Worm (Caenorhabditis elegans) whole organism, midembryonic: ENCODE results near the gene ZK616.2.
"Not testable (repeated sequence)": the region's sequence is repeated elsewhere in the genome, so short reads cannot be mapped to it uniquely, and the experiment has no call there.

Experiments used
- T22C8.4 ChIP-seq: fragments of 200-800 bp; sonication (Bioruptor generic); IDR thresholded peaks from 2 replicates; pipeline ENCODE4 v1.3.6; 2022; ENCODE audit warnings: missing genetic modification characterization, missing compliant biosample characterization
- cog-1 ChIP-seq: sonication (generic microtip); optimal IDR thresholded peaks from 2 replicates; lab custom pipeline; 2016; ENCODE audit warnings: missing genetic modification characterization, missing compliant biosample characterization
- flt-1 ChIP-seq: fragments of 200-800 bp; sonication (Bioruptor generic); IDR thresholded peaks from 2 replicates; pipeline ENCODE4 v1.3.6; 2022; ENCODE audit warnings: missing genetic modification characterization, missing compliant biosample characterization
- klf-2 ChIP-seq: fragments of 200-800 bp; sonication (Bioruptor generic); conservative IDR thresholded peaks from 2 replicates; pipeline ENCODE4 v1.3.6; 2022; ENCODE audit warnings: missing genetic modification reagents, missing genetic modification characterization, missing compliant biosample characterization
- med-1 ChIP-seq: sonication (generic microtip); optimal IDR thresholded peaks from 2 replicates; lab custom pipeline; 2017; ENCODE audit warnings: missing genetic modification characterization, mild to moderate bottlenecking, missing compliant biosample characterization, antibody characterized with exemption, missing genetic modification reagents; ENCODE audit not compliant: insufficient read depth
- ref-1 ChIP-seq: fragments of 200-800 bp; sonication (Bioruptor generic); conservative IDR thresholded peaks from 2 replicates; pipeline ENCODE4 v1.3.6; 2022; ENCODE audit warnings: missing genetic modification reagents, missing genetic modification characterization, missing compliant biosample characterization
- tab-1 ChIP-seq: fragments of 200-800 bp; sonication (Bioruptor generic); IDR thresholded peaks from 2 replicates; pipeline ENCODE4 v1.3.6; 2022; ENCODE audit warnings: missing genetic modification characterization, missing compliant biosample characterization
- ztf-23 ChIP-seq: fragments of 200-800 bp; sonication (Bioruptor generic); IDR thresholded peaks from 2 replicates; pipeline ENCODE4 v1.3.6; 2022; ENCODE audit warnings: missing genetic modification reagents, missing genetic modification characterization, missing compliant biosample characterization
- ztf-29 ChIP-seq: fragments of 200-800 bp; sonication (Bioruptor generic); IDR thresholded peaks from 2 replicates; pipeline ENCODE4 v1.3.6; 2022; ENCODE audit warnings: missing genetic modification reagents, missing genetic modification characterization, missing compliant biosample characterization

ZK616.2 gene

ce11 chrIV:5397539-5397938 is at the start of gene ZK616.2:
Gene ZK616.2 (plus strand): TSS chrIV:5397839.
- TF ChIP-seq ztf-23 (GFP tag; lab: Robert Waterston, UW), result no peak

ce11 chrIV:5350480-5351193 is 47.0 kb upstream of the ZK616.2 start, which contains the start of gene gba-4:
Gene gba-4 (minus strand): TSS chrIV:5350897.
- TF ChIP-seq klf-2, ref-1, T22C8.4 (GFP tag; lab: Robert Waterston, UW): not testable (repeated sequence)

DNA sequence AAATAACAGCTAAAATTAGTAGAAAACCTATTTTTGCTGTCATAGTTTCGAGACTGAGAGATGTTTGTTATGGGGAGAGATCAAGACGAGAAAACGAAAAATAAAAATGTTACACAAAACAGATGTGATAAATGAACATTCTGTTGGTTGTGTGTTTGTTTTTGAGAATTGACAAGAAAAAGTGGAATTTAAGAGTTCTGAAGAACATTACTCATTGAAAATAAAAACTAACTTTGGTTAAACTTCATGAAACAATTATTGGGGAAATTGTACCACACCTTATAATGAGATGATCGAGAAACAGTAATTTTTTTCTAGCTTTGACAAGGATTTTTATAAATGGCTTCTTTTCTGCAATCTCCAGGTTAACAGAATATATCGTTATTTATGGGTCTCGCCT is 44.3 kb upstream of the ZK616.2 start, which contains the start of gene Y4C6B.7:
TSS of gene Y4C6B.7 (minus strand) at position 101 of the 400 bp plus-strand sequence.
- TF ChIP-seq cog-1 (tag; lab: Kevin White, UChicago), result no peak
- TF ChIP-seq ref-1 (GFP tag; lab: Robert Waterston, UW), result no peak
- TF ChIP-seq tab-1 (GFP tag; lab: Robert Waterston, UW), result no peak
- no peak for TF ChIP-seq ztf-29 (GFP tag; lab: Robert Waterston, UW)
- no peak for TF ChIP-seq T22C8.4 (GFP tag; lab: Robert Waterston, UW)
- TF ChIP-seq klf-2 (GFP tag; lab: Robert Waterston, UW), result no peak
- TF ChIP-seq flt-1, result no peak
- TF ChIP-seq ztf-23 (GFP tag; lab: Robert Waterston, UW), result no peak
- TF ChIP-seq med-1 (GFP tag; lab: Kevin White, UChicago), result no peak

DNA sequence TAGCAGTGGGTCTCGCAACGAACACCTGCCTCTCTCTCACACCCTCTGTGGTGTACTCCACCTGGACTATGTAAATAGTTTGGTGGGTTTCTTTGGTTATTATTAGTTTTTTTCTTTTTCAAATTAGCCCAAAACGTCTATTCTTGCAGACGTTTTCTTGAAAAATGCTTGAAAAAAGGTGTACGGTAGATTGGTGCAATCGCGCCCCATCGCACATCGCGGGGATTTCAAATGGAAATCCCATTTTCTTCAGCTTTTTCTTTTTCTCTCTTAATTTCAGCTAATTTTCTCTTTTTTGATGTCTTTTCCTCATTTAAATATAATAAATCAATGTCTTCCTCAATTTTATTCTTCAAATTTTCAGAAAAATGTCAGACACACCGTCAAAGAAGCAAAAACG is 43.5 kb upstream of the ZK616.2 start, which contains the start of gene Y4C6B.1:
TSS of gene Y4C6B.1 (plus strand) at position 365 of the 400 bp plus-strand sequence.
- TF ChIP-seq cog-1 (tag; lab: Kevin White, UChicago), result no peak
- no peak for TF ChIP-seq ref-1 (GFP tag; lab: Robert Waterston, UW)
- TF ChIP-seq med-1 (GFP tag; lab: Kevin White, UChicago), result no peak
- no peak for TF ChIP-seq flt-1
- no peak for TF ChIP-seq tab-1 (GFP tag; lab: Robert Waterston, UW)
- no peak for TF ChIP-seq T22C8.4 (GFP tag; lab: Robert Waterston, UW)
- TF ChIP-seq klf-2 (GFP tag; lab: Robert Waterston, UW), result no peak
- TF ChIP-seq ztf-29 (GFP tag; lab: Robert Waterston, UW), result no peak
- no peak for TF ChIP-seq ztf-23 (GFP tag; lab: Robert Waterston, UW)

ce11 chrIV:5354564-5354963 is 43.1 kb upstream of the ZK616.2 start:
- no peak for TF ChIP-seq flt-1
- no peak for TF ChIP-seq ztf-29 (GFP tag; lab: Robert Waterston, UW)
- TF ChIP-seq klf-2 (GFP tag; lab: Robert Waterston, UW), result no peak
- no peak for TF ChIP-seq med-1 (GFP tag; lab: Kevin White, UChicago)
- TF ChIP-seq cog-1 (tag; lab: Kevin White, UChicago), result no peak
- no peak for TF ChIP-seq tab-1 (GFP tag; lab: Robert Waterston, UW)

DNA sequence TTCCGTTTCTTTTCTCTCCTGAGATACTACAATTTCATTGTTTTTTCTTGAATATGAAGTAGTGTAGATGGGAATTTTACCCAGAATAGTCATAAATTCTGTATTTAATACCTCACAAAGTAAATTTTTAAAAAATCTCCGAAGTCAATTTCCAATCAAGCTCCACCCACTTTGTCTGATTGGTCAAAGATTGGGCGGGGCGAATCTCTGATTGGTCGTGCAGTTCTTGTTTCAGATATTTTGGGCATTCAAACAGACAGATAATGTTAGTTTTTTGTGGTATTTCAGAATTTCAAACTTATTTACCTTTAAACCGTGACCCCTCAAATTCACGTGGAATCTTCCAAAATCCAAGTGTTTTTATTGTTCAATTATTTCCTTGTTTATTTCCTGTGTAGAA is 37.1 kb upstream of the ZK616.2 start, which contains the start of gene F41H10.5:
TSS of gene F41H10.5 (plus strand) at position 375 of the 400 bp plus-strand sequence.
- TF ChIP-seq med-1 (GFP tag; lab: Kevin White, UChicago) (no peak), flt-1 (no peak), cog-1 (tag; lab: Kevin White, UChicago) (no peak)

DNA sequence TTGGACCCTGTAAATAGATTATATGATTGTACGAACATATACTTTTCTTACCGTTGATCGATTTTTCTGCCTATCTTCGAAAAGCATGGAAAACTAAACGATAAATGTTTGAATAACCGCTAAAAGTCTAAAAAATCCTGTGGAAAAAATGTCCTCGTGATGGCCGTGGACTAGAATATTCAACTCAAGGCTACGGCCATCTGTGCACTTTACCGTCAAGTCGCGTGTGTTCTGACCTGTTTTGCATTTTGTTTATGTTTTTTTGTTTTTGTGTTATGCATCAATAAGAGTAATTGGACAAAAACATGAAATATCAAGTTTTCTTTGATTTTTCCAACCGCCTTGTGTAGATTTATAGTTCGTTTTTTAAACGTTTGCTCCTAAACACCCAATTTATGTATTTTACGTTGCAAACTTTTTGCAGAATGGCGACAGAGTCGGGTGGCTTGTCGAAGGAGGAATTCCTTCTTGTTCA is 33.5 kb upstream of the ZK616.2 start, which contains the start of the genes hda-6 and F41H10.4:
TSS of gene hda-6 (minus strand) at position 172 of the 475 bp plus-strand sequence.
TSS of gene F41H10.4 (plus strand) at position 425 of the 475 bp plus-strand sequence.
- no peak for TF ChIP-seq ztf-23 (GFP tag; lab: Robert Waterston, UW)
- no peak for TF ChIP-seq klf-2 (GFP tag; lab: Robert Waterston, UW)
- no peak for TF ChIP-seq med-1 (GFP tag; lab: Kevin White, UChicago)
- TF ChIP-seq T22C8.4 (GFP tag; lab: Robert Waterston, UW), result no peak
- no peak for TF ChIP-seq ref-1 (GFP tag; lab: Robert Waterston, UW)
- TF ChIP-seq cog-1 (tag; lab: Kevin White, UChicago), result no peak
- TF ChIP-seq tab-1 (GFP tag; lab: Robert Waterston, UW), result no peak
- TF ChIP-seq ztf-29 (GFP tag; lab: Robert Waterston, UW), result no peak
- TF ChIP-seq flt-1, result no peak

- TF ChIP-seq flt-1, result no peak
- no peak for TF ChIP-seq cog-1 (tag; lab: Kevin White, UChicago)
- TF ChIP-seq ztf-29 (GFP tag; lab: Robert Waterston, UW), result no peak
- no peak for TF ChIP-seq klf-2 (GFP tag; lab: Robert Waterston, UW)
- no peak for TF ChIP-seq ref-1 (GFP tag; lab: Robert Waterston, UW)
- no peak for TF ChIP-seq T22C8.4 (GFP tag; lab: Robert Waterston, UW)
- no peak for TF ChIP-seq tab-1 (GFP tag; lab: Robert Waterston, UW)
- no peak for TF ChIP-seq med-1 (GFP tag; lab: Kevin White, UChicago)
- TF ChIP-seq ztf-23 (GFP tag; lab: Robert Waterston, UW), result no peak
These were observed 31.1 kb upstream of the ZK616.2 start, which contains the start of gene sand-1 for ce11 chrIV:5366567-5366966. Gene sand-1 (plus strand): TSS chrIV:5366867.

DNA sequence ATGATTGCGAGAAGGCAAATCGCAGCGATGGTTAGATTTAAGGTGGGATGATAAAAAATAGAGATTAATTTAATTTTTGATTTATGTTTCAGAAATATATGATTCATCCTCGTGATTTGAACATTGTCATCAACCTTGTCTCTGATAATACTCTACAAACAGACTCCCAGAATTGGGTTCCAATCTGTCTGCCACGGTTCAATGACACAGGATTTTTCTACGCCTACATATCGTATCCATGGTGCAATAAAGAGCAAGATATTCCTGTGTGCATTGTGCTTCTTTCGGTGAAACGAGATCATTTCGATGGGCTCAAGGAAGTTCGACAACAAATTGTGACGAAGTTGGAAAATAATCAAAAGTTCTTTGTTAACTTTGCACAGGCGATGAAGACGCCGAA is 29.7 kb upstream of the ZK616.2 start:
- no peak for TF ChIP-seq ztf-29 (GFP tag; lab: Robert Waterston, UW)
- TF ChIP-seq cog-1 (tag; lab: Kevin White, UChicago), result no peak
- no peak for TF ChIP-seq tab-1 (GFP tag; lab: Robert Waterston, UW)
- no peak for TF ChIP-seq T22C8.4 (GFP tag; lab: Robert Waterston, UW)
- TF ChIP-seq ztf-23 (GFP tag; lab: Robert Waterston, UW), result no peak
- no peak for TF ChIP-seq flt-1
- no peak for TF ChIP-seq ref-1 (GFP tag; lab: Robert Waterston, UW)
- TF ChIP-seq klf-2 (GFP tag; lab: Robert Waterston, UW), result no peak
